Worm (Caenorhabditis elegans) whole organism, L1 larva: ENCODE measurements around the gene nhr-76.

Experiments
- C34B4.2 ChIP-seq: sonication (generic microtip); optimal IDR thresholded peaks from 2 replicates; lab custom pipeline; 2017; ENCODE audit warnings: mild to moderate bottlenecking, missing genetic modification characterization, missing compliant biosample characterization
- F16B12.6 ChIP-seq: fragments of 150-350 bp; optimal IDR thresholded peaks from 2 replicates; lab custom pipeline; 2014; ENCODE audit warnings: missing biosample characterization, missing genetic modification characterization
- aha-1 ChIP-seq: fragments of 150-350 bp; optimal IDR thresholded peaks from 2 replicates; lab custom pipeline; 2014; ENCODE audit warnings: missing biosample characterization, missing genetic modification characterization
- ama-1 ChIP-seq: fragments of 150-350 bp; optimal IDR thresholded peaks from 2 replicates; lab custom pipeline; 2014
- blmp-1 ChIP-seq: fragments of 150-350 bp; optimal IDR thresholded peaks from 2 replicates; lab custom pipeline; 2014; ENCODE audit warnings: missing biosample characterization, missing genetic modification characterization
- ceh-63 ChIP-seq: fragments of 200-800 bp; sonication (Bioruptor generic); optimal IDR thresholded peaks from 2 replicates; lab custom pipeline; 2018; ENCODE audit warnings: mild to moderate bottlenecking, missing genetic modification characterization, missing compliant biosample characterization
- ceh-82 ChIP-seq, 3 experiments: fragments of 150-350 bp in 1 of 3; sonication (generic microtip) in 2 of 3; optimal IDR thresholded peaks; 2 replicates each; lab custom pipeline; 2014 to 2017; ENCODE audit warnings: missing biosample characterization in 3 of 3, missing genetic modification characterization in 3 of 3
- ceh-90 ChIP-seq: sonication (generic microtip); optimal IDR thresholded peaks from 2 replicates; lab custom pipeline; 2016; ENCODE audit warnings: missing genetic modification characterization, missing compliant biosample characterization
- dpl-1 ChIP-seq, 3 experiments: fragments of 150-350 bp in 2 of 3; sonication (generic microtip) in 1 of 3; optimal IDR thresholded peaks; 2 replicates each; lab custom pipeline; 2014 to 2017; ENCODE audit warnings: missing biosample characterization in 3 of 3, missing genetic modification characterization in 3 of 3, missing genetic modification reagents in 3 of 3
- dsc-1 ChIP-seq: sonication (generic microtip); optimal IDR thresholded peaks from 2 replicates; lab custom pipeline; 2016; ENCODE audit warnings: mild to moderate bottlenecking, missing genetic modification characterization, missing compliant biosample characterization
- efl-1 ChIP-seq, 4 experiments: fragments of 150-350 bp; optimal IDR thresholded peaks in 3 of 4; peaks in 1 of 4; 1 replicate in 1 of 4; 2 replicates in 3 of 4; lab custom pipeline; 2014; ENCODE audit warnings: missing biosample characterization in 2 of 4, missing genetic modification characterization in 2 of 4, missing genetic modification reagents in 2 of 4
- efl-3 ChIP-seq: fragments of 200-800 bp; sonication (Bioruptor generic); optimal IDR thresholded peaks from 2 replicates; lab custom pipeline; 2018; ENCODE audit warnings: mild to moderate bottlenecking, missing genetic modification characterization, missing compliant biosample characterization
- elt-2 ChIP-seq: sonication (generic microtip); optimal IDR thresholded peaks from 2 replicates; lab custom pipeline; 2016; ENCODE audit warnings: missing genetic modification characterization, mild to moderate bottlenecking, inconsistent platforms, missing compliant biosample characterization, missing genetic modification reagents
- ets-5 ChIP-seq: fragments of 200-800 bp; sonication (Bioruptor generic); IDR thresholded peaks from 2 replicates; pipeline ENCODE4 v1.3.6; 2022; ENCODE audit warnings: missing genetic modification characterization, missing compliant biosample characterization
- fkh-8 ChIP-seq: sonication (generic microtip); optimal IDR thresholded peaks from 2 replicates; lab custom pipeline; 2016; ENCODE audit warnings: mild to moderate bottlenecking, missing genetic modification characterization, missing compliant biosample characterization
- grh-1 ChIP-seq: fragments of 200-800 bp; sonication (Bioruptor generic); IDR thresholded peaks from 2 replicates; pipeline ENCODE4 v1.3.6; 2022; ENCODE audit warnings: missing genetic modification reagents, missing genetic modification characterization, missing compliant biosample characterization
- hlh-17 ChIP-seq: fragments of 200-800 bp; sonication (Bioruptor generic); optimal IDR thresholded peaks from 2 replicates; lab custom pipeline; 2018; ENCODE audit warnings: missing genetic modification characterization, mild to moderate bottlenecking, missing compliant biosample characterization, moderate library complexity, borderline replicate concordance
- hlh-4 ChIP-seq: sonication (generic microtip); optimal IDR thresholded peaks from 2 replicates; lab custom pipeline; 2016; ENCODE audit warnings: mild to moderate bottlenecking, missing genetic modification characterization, missing compliant biosample characterization
- hpl-2 ChIP-seq: fragments of 150-350 bp; optimal IDR thresholded peaks from 2 replicates; lab custom pipeline; 2014; ENCODE audit warnings: missing biosample characterization, missing genetic modification reagents, missing genetic modification characterization
- irx-1 ChIP-seq: sonication (generic microtip); optimal IDR thresholded peaks from 2 replicates; lab custom pipeline; 2016; ENCODE audit warnings: missing genetic modification characterization, missing compliant biosample characterization
- isw-1 ChIP-seq: fragments of 200-800 bp; sonication (Bioruptor generic); IDR thresholded peaks from 2 replicates; pipeline ENCODE4 v1.3.6; 2022; ENCODE audit warnings: missing genetic modification characterization, missing compliant biosample characterization
- lin-13 ChIP-seq: fragments of 150-350 bp; optimal IDR thresholded peaks from 2 replicates; lab custom pipeline; 2014; ENCODE audit warnings: missing biosample characterization, missing genetic modification reagents, missing genetic modification characterization
- lin-15B ChIP-seq: fragments of 150-350 bp; sonication (generic microtip); optimal IDR thresholded peaks from 3 replicates; lab custom pipeline; 2014; ENCODE audit warnings: missing biosample characterization, missing genetic modification characterization
- lin-35 ChIP-seq, 2 experiments: fragments of 150-350 bp; optimal IDR thresholded peaks; 2 replicates each; lab custom pipeline; 2014; ENCODE audit warnings: missing biosample characterization in 2 of 2, missing genetic modification characterization in 2 of 2, missing genetic modification reagents in 2 of 2
- lsy-2 ChIP-seq, 2 experiments: fragments of 150-350 bp; optimal IDR thresholded peaks; 2 replicates each; lab custom pipeline; 2014; ENCODE audit warnings: missing biosample characterization in 2 of 2, missing genetic modification characterization in 2 of 2
- nhr-11 ChIP-seq: fragments of 150-350 bp; optimal IDR thresholded peaks from 2 replicates; lab custom pipeline; 2014; ENCODE audit warnings: missing biosample characterization, missing genetic modification characterization
- nhr-19 ChIP-seq: fragments of 200-800 bp; sonication (Bioruptor generic); conservative IDR thresholded peaks from 2 replicates; pipeline ENCODE4 v1.3.6; 2022; ENCODE audit warnings: missing genetic modification characterization, missing compliant biosample characterization
- nhr-20 ChIP-seq: sonication (generic microtip); optimal IDR thresholded peaks from 2 replicates; lab custom pipeline; 2016; ENCODE audit warnings: mild to moderate bottlenecking, missing genetic modification characterization, missing compliant biosample characterization
- nhr-237 ChIP-seq: fragments of 150-350 bp; optimal IDR thresholded peaks from 2 replicates; lab custom pipeline; 2014; ENCODE audit warnings: missing biosample characterization, missing genetic modification characterization
- nhr-28 ChIP-seq: fragments of 150-350 bp; optimal IDR thresholded peaks from 2 replicates; lab custom pipeline; 2014; ENCODE audit warnings: missing biosample characterization, missing genetic modification characterization
- nhr-71 ChIP-seq: sonication (generic microtip); optimal IDR thresholded peaks from 2 replicates; lab custom pipeline; 2016; ENCODE audit warnings: mild to moderate bottlenecking, missing genetic modification characterization, moderate library complexity, missing compliant biosample characterization
- nhr-77 ChIP-seq: fragments of 150-350 bp; optimal IDR thresholded peaks from 2 replicates; lab custom pipeline; 2014; ENCODE audit warnings: missing biosample characterization, missing genetic modification characterization
- nhr-84 ChIP-seq: sonication (generic microtip); optimal IDR thresholded peaks from 2 replicates; lab custom pipeline; 2017; ENCODE audit warnings: missing biosample characterization, missing genetic modification characterization
- nhr-85 ChIP-seq: sonication (generic microtip); peaks from one replicate; lab custom pipeline; 2016; ENCODE audit warnings: missing genetic modification characterization, inconsistent platforms, missing compliant biosample characterization
- nhr-90 ChIP-seq: sonication (generic microtip); optimal IDR thresholded peaks from 2 replicates; lab custom pipeline; 2016; ENCODE audit warnings: mild to moderate bottlenecking, missing genetic modification characterization, missing compliant biosample characterization; ENCODE audit not compliant: poor library complexity
- pag-3 ChIP-seq: sonication (generic microtip); optimal IDR thresholded peaks from 2 replicates; lab custom pipeline; 2017; ENCODE audit warnings: missing genetic modification characterization, mild to moderate bottlenecking, missing compliant biosample characterization, antibody characterized with exemption, borderline replicate concordance; ENCODE audit not compliant: insufficient read depth
- pax-3 ChIP-seq: fragments of 200-800 bp; sonication (Bioruptor generic); optimal IDR thresholded peaks from 2 replicates; lab custom pipeline; 2018; ENCODE audit warnings: mild to moderate bottlenecking, missing genetic modification characterization, moderate library complexity, missing compliant biosample characterization
- pqm-1 ChIP-seq: sonication (generic microtip); optimal IDR thresholded peaks from 3 replicates; lab custom pipeline; 2017; ENCODE audit warnings: missing biosample characterization, missing genetic modification characterization
- snpc-4 ChIP-seq: fragments of 150-350 bp; optimal IDR thresholded peaks from 2 replicates; lab custom pipeline; 2014; ENCODE audit warnings: missing biosample characterization, missing genetic modification characterization
- swsn-7 ChIP-seq: sonication (generic microtip); optimal IDR thresholded peaks from 2 replicates; lab custom pipeline; 2016; ENCODE audit warnings: missing genetic modification characterization, missing compliant biosample characterization
- tbx-2 ChIP-seq: sonication (generic microtip); optimal IDR thresholded peaks from 2 replicates; lab custom pipeline; 2016; ENCODE audit warnings: missing genetic modification characterization, missing compliant biosample characterization
- unc-130 ChIP-seq: fragments of 150-350 bp; optimal IDR thresholded peaks from 2 replicates; lab custom pipeline; 2017; ENCODE audit warnings: missing biosample characterization, missing genetic modification characterization, inconsistent platforms
- unc-30 ChIP-seq: sonication (generic microtip); optimal IDR thresholded peaks from 2 replicates; lab custom pipeline; 2017; ENCODE audit warnings: missing biosample characterization, missing genetic modification characterization
- unc-62 ChIP-seq: fragments of 150-350 bp; optimal IDR thresholded peaks from 2 replicates; lab custom pipeline; 2014; ENCODE audit warnings: missing biosample characterization, missing genetic modification reagents, missing genetic modification characterization
- xbp-1 ChIP-seq: sonication (generic microtip); optimal IDR thresholded peaks from 2 replicates; lab custom pipeline; 2016; ENCODE audit warnings: missing genetic modification characterization, missing compliant biosample characterization
- ztf-11 ChIP-seq, 2 experiments: sonication (generic microtip); optimal IDR thresholded peaks; 2 replicates each; lab custom pipeline; 2016 to 2017; ENCODE audit warnings: missing genetic modification characterization in 2 of 2, missing biosample characterization in 1 of 2, missing compliant biosample characterization in 1 of 2

The nhr-76 gene

DNA sequence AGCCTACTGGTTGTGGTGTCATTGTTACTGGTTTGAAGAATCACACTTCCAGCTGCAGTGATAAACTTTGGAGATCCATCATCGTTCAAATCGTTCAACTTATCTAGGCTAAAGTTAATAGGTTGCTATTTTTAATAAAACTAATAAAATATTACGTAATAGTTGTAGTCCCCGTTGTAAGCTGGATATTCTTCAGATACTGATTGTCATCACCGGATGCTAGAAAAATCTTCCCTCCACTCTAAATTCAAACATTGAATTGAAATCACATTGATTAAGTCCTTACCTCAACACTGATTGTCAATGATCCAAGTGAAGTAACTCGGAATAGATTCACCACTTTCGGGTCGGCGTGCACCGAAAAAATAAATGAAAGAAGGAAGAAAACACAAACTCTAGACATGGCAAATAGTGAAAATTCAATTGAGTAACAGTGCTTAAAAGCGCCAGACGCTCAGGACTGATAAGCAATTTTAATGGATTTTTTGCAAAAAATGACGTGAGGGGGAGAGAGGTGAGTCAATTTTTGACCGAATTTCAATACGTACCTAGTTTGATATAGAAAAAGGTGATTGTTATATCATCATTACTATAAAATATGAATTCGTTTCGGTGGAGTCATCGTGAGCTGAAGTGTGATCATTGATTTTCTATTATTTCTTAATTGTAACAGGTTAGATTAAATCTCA is 48.3 kb downstream of the nhr-76 start, which contains the start of the genes K11H12.4 and K11H12.10:
Gene K11H12.4 (minus strand): TSS at position 413 of the 689 bp plus-strand sequence.
Gene K11H12.10 (plus strand): TSS at position 605 of the 689 bp plus-strand sequence.
- TF ChIP-seq snpc-4 (no peak), nhr-11 (tag; lab: Kevin White, UChicago) (no peak), elt-2 (tag; lab: Kevin White, UChicago) (peak; percentile 43), efl-1 (optimal IDR thresholded peaks at IDR 0.05; lab: Kevin White, UChicago) (no peak), efl-1 (GFP tag; optimal IDR thresholded peaks at IDR 0.05 in 1 of 2; lab: Kevin White, UChicago) (peak in 1 of 2 experiments; percentile 60), tbx-2 (tag; lab: Kevin White, UChicago) (no peak), nhr-85 (tag; lab: Kevin White, UChicago) (peak; percentile 44), ztf-11 (tag; optimal IDR thresholded peaks at IDR 0.05; lab: Kevin White, UChicago) (no peak), dpl-1 (GFP tag; optimal IDR thresholded peaks at IDR 0.05; lab: Kevin White, UChicago) (no peak), ets-5 (GFP tag; lab: Robert Waterston, UW) (no peak), lin-13 (no peak), C34B4.2 (no peak), blmp-1 (no peak), pax-3 (tag; lab: Kevin White, UChicago) (no peak)
- TF ChIP-seq, all 84 proteins: peak for 3

DNA sequence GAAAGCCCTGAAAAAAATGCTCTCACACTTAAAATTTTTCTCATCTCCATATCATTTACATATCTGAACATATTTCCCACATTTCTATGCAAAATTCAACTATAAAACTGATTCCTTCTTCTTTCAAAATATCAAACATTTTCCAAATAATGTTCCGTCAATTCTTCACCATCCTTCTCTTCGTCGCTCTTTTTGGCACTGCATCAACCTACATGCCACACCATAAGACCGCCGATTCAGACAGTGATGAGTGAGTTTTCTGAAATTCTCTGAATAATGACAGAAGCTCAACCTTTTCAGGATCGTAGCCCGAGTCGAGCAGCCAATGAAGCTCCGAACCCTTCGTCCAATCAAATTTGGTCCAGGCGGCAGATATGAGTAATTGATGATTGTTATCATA is 48.9 kb downstream of the nhr-76 start, which contains the start of gene K11H12.5:
Gene K11H12.5 (plus strand): TSS at position 301 of the 400 bp plus-strand sequence.
- no peak for TF ChIP-seq dsc-1 (tag; lab: Kevin White, UChicago)
- no peak for TF ChIP-seq ceh-82 (tag; optimal IDR thresholded peaks at IDR 0.05; lab: Kevin White, UChicago)
- TF ChIP-seq nhr-28 (tag; lab: Kevin White, UChicago), result no peak
- TF ChIP-seq nhr-85 (tag; lab: Kevin White, UChicago), result no peak
- TF ChIP-seq grh-1, result no peak
- no peak for TF ChIP-seq lin-35 (GFP tag; optimal IDR thresholded peaks at IDR 0.05; lab: Kevin White, UChicago)
- TF ChIP-seq pax-3 (tag; lab: Kevin White, UChicago), result no peak
- no peak for TF ChIP-seq irx-1 (tag; lab: Kevin White, UChicago)
- TF ChIP-seq lsy-2 (tag; optimal IDR thresholded peaks at IDR 0.05; lab: Kevin White, UChicago), result no peak
- TF ChIP-seq lin-15B, result no peak
- TF ChIP-seq unc-30 (tag; lab: Kevin White, UChicago), result no peak

DNA sequence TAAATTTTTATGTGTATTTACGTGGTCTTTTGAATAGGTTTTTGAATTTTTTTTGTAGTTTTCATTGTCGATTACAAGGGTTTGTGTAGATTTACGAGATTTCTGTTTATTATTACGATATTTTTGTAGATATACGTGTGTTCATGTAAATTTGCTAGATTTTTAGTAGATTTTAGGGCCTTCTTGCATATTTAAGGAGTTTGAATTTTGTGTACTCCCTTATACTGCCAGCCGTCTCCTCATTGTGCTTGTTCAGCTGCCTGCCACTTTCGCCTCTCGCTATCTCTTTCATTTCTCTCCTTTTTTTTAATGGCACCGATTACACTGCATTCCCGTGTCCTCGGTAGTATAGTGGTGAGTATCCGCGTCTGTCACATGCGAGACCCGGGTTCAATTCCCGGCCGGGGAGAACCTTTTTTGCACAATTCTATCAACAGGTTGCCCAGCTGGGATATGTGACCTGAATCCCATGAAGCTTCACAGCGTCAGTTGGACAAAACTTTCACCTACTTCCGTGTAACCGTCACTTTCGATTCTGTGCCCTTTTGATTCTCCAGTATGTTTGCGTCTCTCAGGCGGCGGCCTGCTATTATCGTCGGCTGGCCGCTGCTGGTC is 55.5 kb downstream of the nhr-76 start:
- TF ChIP-seq elt-2 (tag; lab: Kevin White, UChicago), result peak; percentile 37
- TF ChIP-seq hlh-4 (tag; lab: Kevin White, UChicago), result no peak
- no peak for TF ChIP-seq unc-62 (GFP tag; lab: Kevin White, UChicago)
- no peak for TF ChIP-seq nhr-71 (tag; lab: Kevin White, UChicago)
- peak; percentile 60 for TF ChIP-seq swsn-7
- TF ChIP-seq aha-1, result no peak
- TF ChIP-seq nhr-237, result no peak
- peak; percentile 74 for TF ChIP-seq nhr-90 (tag; lab: Kevin White, UChicago)
- TF ChIP-seq xbp-1 (tag; lab: Kevin White, UChicago), result peak; percentile 22
- peak; percentile 74 for TF ChIP-seq dsc-1 (tag; lab: Kevin White, UChicago)
- peak; percentile 60 for TF ChIP-seq nhr-19 (GFP tag; lab: Robert Waterston, UW)
- TF ChIP-seq ama-1 (lab: Kevin White, UChicago), result no peak
- no peak for TF ChIP-seq nhr-84
- TF ChIP-seq grh-1, result 0 out of 2 replicates have a peak, but pooled peaks have one; percentile 31
- no peak for TF ChIP-seq nhr-11 (tag; lab: Kevin White, UChicago)
- TF ChIP-seq pag-3 (tag; lab: Kevin White, UChicago), result no peak
- peak; percentile 75 for TF ChIP-seq fkh-8 (tag; lab: Kevin White, UChicago)
- peak; percentile 35 for TF ChIP-seq nhr-77 (tag; lab: Kevin White, UChicago)
- TF ChIP-seq hlh-17 (GFP tag; lab: Kevin White, UChicago), result no peak
- TF ChIP-seq unc-130 (tag; lab: Kevin White, UChicago), result no peak
- no peak for TF ChIP-seq ceh-90 (tag; lab: Kevin White, UChicago)
- no peak for TF ChIP-seq hpl-2 (GFP tag; lab: Kevin White, UChicago)
- TF ChIP-seq F16B12.6 (tag; lab: Kevin White, UChicago), result no peak
- TF ChIP-seq ceh-63, result no peak
- no peak for TF ChIP-seq nhr-20 (tag; lab: Kevin White, UChicago)
- TF ChIP-seq isw-1 (GFP tag; lab: Robert Waterston, UW), result no peak
- peak; percentile 54 for TF ChIP-seq snpc-4
- TF ChIP-seq efl-3, result no peak
- no peak for TF ChIP-seq pqm-1 (tag; lab: Kevin White, UChicago)
